Worm (Caenorhabditis elegans): Measurements from ENCODE around the gene F35A5.8.

DNA sequence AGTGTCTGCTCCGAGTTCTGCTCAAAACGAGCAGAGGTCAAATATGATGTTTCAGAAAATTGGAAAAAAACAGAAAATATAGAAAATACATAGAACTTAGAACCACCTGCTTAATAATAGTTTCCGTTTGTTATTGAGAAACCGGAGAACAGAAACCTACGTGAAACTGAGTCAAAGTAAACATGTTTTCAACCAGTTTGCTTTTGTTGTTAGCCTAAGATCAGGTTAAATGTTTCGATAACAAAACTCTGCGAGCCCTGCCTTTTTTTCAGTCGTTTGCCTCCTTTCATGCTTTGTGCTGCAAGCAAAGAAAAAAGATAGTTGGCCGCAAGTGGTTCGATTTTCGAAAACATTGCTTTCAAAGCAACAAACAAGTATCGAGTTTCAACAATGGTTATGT, 27.6 kb upstream of the F35A5.8 start:
- TF ChIP-seq C34B4.2 (tag; optimal IDR thresholded peaks at IDR 0.05) (no peak), fkh-4 (tag; optimal IDR thresholded peaks at IDR 0.05; ENCODE audit: borderline replicate concordance) (no peak), ama-1 (optimal IDR thresholded peaks at IDR 0.05) (no peak), egl-27 (tag; optimal IDR thresholded peaks at IDR 0.05) (no peak), lir-3 (tag; optimal IDR thresholded peaks at IDR 0.05; ENCODE audit: poor library complexity) (no peak)

Measured in whole organism, L1 larva.